Fruit fly (Drosophila melanogaster) whole organism, embryonic: ENCODE measurements around the gene CG12075.
A peak's percentile ranks its signal among the peaks of the same experiment; 100 is the strongest.

ENCODE experiments used
- Aef1 ChIP-seq: fragments of 200-800 bp; sonication (Bioruptor generic); IDR thresholded peaks from 3 replicates; pipeline ENCODE4 v1.3.6; 2022; ENCODE audit warnings: missing biosample characterization, missing genetic modification characterization
- Atf3 ChIP-seq: fragments of 200-800 bp; sonication (Bioruptor generic); optimal IDR thresholded peaks from 3 replicates; lab custom pipeline; 2016; ENCODE audit warnings: missing biosample characterization, missing genetic modification characterization
- Atf6 ChIP-seq: fragments of 200-800 bp; sonication (Bioruptor generic); IDR thresholded peaks from 2 replicates; pipeline ENCODE4 v1.3.6; 2022; ENCODE audit warnings: missing biosample characterization, missing genetic modification characterization
- CG10274 ChIP-seq: fragments of 200-800 bp; sonication (Bioruptor generic); optimal IDR thresholded peaks from 3 replicates; lab custom pipeline; 2017; ENCODE audit warnings: missing biosample characterization, mild to moderate bottlenecking, missing genetic modification characterization
- CG10321 ChIP-seq: fragments of 200-800 bp; sonication (Bioruptor generic); IDR thresholded peaks from 2 replicates; pipeline ENCODE4 v1.3.6; 2022; ENCODE audit warnings: missing biosample characterization, missing genetic modification characterization
- CG10366 ChIP-seq: fragments of 200-800 bp; sonication (Bioruptor generic); IDR thresholded peaks from 2 replicates; pipeline ENCODE4 v1.3.6; 2022; ENCODE audit warnings: missing biosample characterization, missing genetic modification characterization
- CG10959 ChIP-seq: fragments of 200-800 bp; sonication (Bioruptor generic); IDR thresholded peaks from 2 replicates; pipeline ENCODE4 v1.3.6; 2022; ENCODE audit warnings: missing biosample characterization, missing genetic modification characterization
- CG11085 ChIP-seq: fragments of 200-800 bp; sonication (Bioruptor generic); IDR thresholded peaks from 2 replicates; pipeline ENCODE4 v1.3.6; 2022; ENCODE audit warnings: missing biosample characterization, missing genetic modification characterization
- CG11560 ChIP-seq: fragments of 200-800 bp; sonication (Bioruptor generic); IDR thresholded peaks from 3 replicates; pipeline ENCODE4 v1.3.6; 2022; ENCODE audit warnings: missing biosample characterization, missing genetic modification characterization
- CG11695 ChIP-seq: fragments of 200-800 bp; sonication (Bioruptor generic); IDR thresholded peaks from 3 replicates; pipeline ENCODE4 v1.3.6; 2022; ENCODE audit warnings: missing biosample characterization, missing genetic modification characterization
- CG14014 ChIP-seq: fragments of 200-800 bp; sonication (Bioruptor generic); IDR thresholded peaks from 2 replicates; pipeline ENCODE4 v1.3.6; 2022; ENCODE audit warnings: missing biosample characterization, missing genetic modification characterization
- CG14667 ChIP-seq: fragments of 200-800 bp; sonication (Bioruptor generic); IDR thresholded peaks from 2 replicates; pipeline ENCODE4 v1.3.6; 2022; ENCODE audit warnings: missing biosample characterization, missing genetic modification characterization
- CG14860 ChIP-seq: fragments of 200-800 bp; sonication (Bioruptor generic); IDR thresholded peaks from 3 replicates; pipeline ENCODE4 v1.3.6; 2022; ENCODE audit warnings: missing biosample characterization, missing genetic modification characterization; ENCODE audit not compliant: partially characterized antibody
- CG15269 ChIP-seq: fragments of 200-800 bp; sonication (Bioruptor generic); optimal IDR thresholded peaks from 2 replicates; lab custom pipeline; 2018; ENCODE audit warnings: missing biosample characterization, mild to moderate bottlenecking, missing genetic modification characterization, moderate library complexity
- CG15696 ChIP-seq: fragments of 200-800 bp; sonication (Bioruptor generic); optimal IDR thresholded peaks from 2 replicates; lab custom pipeline; 2019; ENCODE audit warnings: missing biosample characterization, mild to moderate bottlenecking, missing genetic modification characterization, moderate library complexity
- CG1647 ChIP-seq: fragments of 200-800 bp; sonication (Bioruptor generic); optimal IDR thresholded peaks from 3 replicates; lab custom pipeline; 2016; ENCODE audit warnings: missing biosample characterization, missing genetic modification characterization
- CG17385 ChIP-seq: fragments of 200-800 bp; sonication (Bioruptor generic); optimal IDR thresholded peaks from 3 replicates; lab custom pipeline; 2018; ENCODE audit warnings: missing biosample characterization, mild to moderate bottlenecking, missing genetic modification characterization
- CG18619 ChIP-seq: fragments of 200-800 bp; sonication (Bioruptor generic); optimal IDR thresholded peaks from 3 replicates; lab custom pipeline; 2017; ENCODE audit warnings: missing biosample characterization, mild to moderate bottlenecking, missing genetic modification characterization
- CG18764 ChIP-seq: fragments of 200-800 bp; sonication (Bioruptor generic); optimal IDR thresholded peaks from 3 replicates; lab custom pipeline; 2016; ENCODE audit warnings: missing biosample characterization, missing genetic modification characterization
- CG2120 ChIP-seq: fragments of 200-800 bp; sonication (Bioruptor generic); optimal IDR thresholded peaks from 3 replicates; lab custom pipeline; 2016; ENCODE audit warnings: missing biosample characterization, missing genetic modification characterization
- CG2199 ChIP-seq: fragments of 200-800 bp; sonication (Bioruptor generic); IDR thresholded peaks from 3 replicates; pipeline ENCODE4 v1.3.6; 2022; ENCODE audit warnings: missing biosample characterization, missing genetic modification characterization
- CG2712 ChIP-seq: fragments of 200-800 bp; optimal IDR thresholded peaks from 3 replicates; lab custom pipeline; 2019; ENCODE audit warnings: missing biosample characterization, mild to moderate bottlenecking, missing genetic modification characterization, moderate library complexity
- CG3065 ChIP-seq: fragments of 200-800 bp; sonication (Bioruptor generic); optimal IDR thresholded peaks from 2 replicates; lab custom pipeline; 2016; ENCODE audit warnings: missing biosample characterization, missing genetic modification characterization
- CG3163 ChIP-seq: fragments of 200-800 bp; sonication (Bioruptor generic); optimal IDR thresholded peaks from 3 replicates; lab custom pipeline; 2016; ENCODE audit warnings: missing biosample characterization, missing genetic modification characterization
- CG3407 ChIP-seq: fragments of 200-800 bp; sonication (Bioruptor generic); optimal IDR thresholded peaks from 2 replicates; lab custom pipeline; 2018; ENCODE audit warnings: missing biosample characterization, mild to moderate bottlenecking, missing genetic modification characterization
- CG5180 ChIP-seq: fragments of 200-800 bp; sonication (Bioruptor generic); optimal IDR thresholded peaks from 3 replicates; lab custom pipeline; 2017; ENCODE audit warnings: missing biosample characterization, missing genetic modification characterization, mild to moderate bottlenecking, moderate library complexity, missing genetic modification reagents
- CG8290 ChIP-seq, 3 experiments: fragments of 200-800 bp; sonication (Bioruptor generic); optimal IDR thresholded peaks; 2 replicates each; lab custom pipeline; 2016 to 2019; ENCODE audit warnings: missing biosample characterization in 3 of 3, missing genetic modification characterization in 3 of 3, mild to moderate bottlenecking in 2 of 3, moderate library complexity in 1 of 3
- Camta ChIP-seq: fragments of 200-800 bp; sonication (Bioruptor generic); optimal IDR thresholded peaks from 2 replicates; lab custom pipeline; 2016; ENCODE audit warnings: missing biosample characterization, missing genetic modification characterization
- Elba2 ChIP-seq: fragments of 200-800 bp; sonication (Bioruptor generic); optimal IDR thresholded peaks from 3 replicates; lab custom pipeline; 2016; ENCODE audit warnings: missing biosample characterization, missing genetic modification characterization
- HHEX ChIP-seq: fragments of 200-800 bp; sonication (Bioruptor generic); optimal IDR thresholded peaks from 3 replicates; lab custom pipeline; 2017; ENCODE audit warnings: missing biosample characterization, mild to moderate bottlenecking, missing genetic modification characterization, missing genetic modification reagents
- Mad ChIP-seq: fragments of 200-800 bp; sonication (Bioruptor generic); optimal IDR thresholded peaks from 2 replicates; lab custom pipeline; 2016; ENCODE audit warnings: missing biosample characterization, missing genetic modification characterization
- Oaz ChIP-seq: fragments of 200-800 bp; sonication (Bioruptor generic); IDR thresholded peaks from 2 replicates; pipeline ENCODE4 v1.3.6; 2022; ENCODE audit warnings: missing biosample characterization, missing genetic modification characterization
- Pdp1 ChIP-seq, 2 experiments: fragments of 200-800 bp; sonication (Bioruptor generic); optimal IDR thresholded peaks; 3 replicates each; lab custom pipeline; 2016; ENCODE audit warnings: missing biosample characterization in 2 of 2, missing genetic modification characterization in 2 of 2, mild to moderate bottlenecking in 1 of 2, moderate library complexity in 1 of 2
- Taf1 ChIP-seq: fragments of 200-800 bp; sonication (Bioruptor generic); IDR thresholded peaks from 2 replicates; pipeline ENCODE4 v1.3.6; 2022; ENCODE audit warnings: missing biosample characterization, missing genetic modification characterization
- ac ChIP-seq: fragments of 200-800 bp; sonication (Bioruptor generic); optimal IDR thresholded peaks from 3 replicates; lab custom pipeline; 2017; ENCODE audit warnings: missing biosample characterization, mild to moderate bottlenecking, missing genetic modification characterization
- bsh ChIP-seq, 2 experiments: fragments of 200-800 bp; sonication (Bioruptor generic); optimal IDR thresholded peaks; 2 replicates each; lab custom pipeline; 2017 to 2018; ENCODE audit warnings: mild to moderate bottlenecking in 2 of 2, missing biosample characterization in 2 of 2, missing genetic modification characterization in 2 of 2, moderate library complexity in 1 of 2
- caup ChIP-seq: fragments of 200-800 bp; sonication (Bioruptor generic); optimal IDR thresholded peaks from 3 replicates; lab custom pipeline; 2017; ENCODE audit warnings: missing biosample characterization, mild to moderate bottlenecking, missing genetic modification characterization, moderate library complexity; ENCODE audit not compliant: severe bottlenecking
- chif ChIP-seq, 2 experiments: fragments of 200-800 bp; sonication (Bioruptor generic); optimal IDR thresholded peaks; 3 replicates each; lab custom pipeline; 2016; ENCODE audit warnings: missing biosample characterization in 2 of 2, missing genetic modification characterization in 2 of 2
- dan ChIP-seq: fragments of 200-800 bp; sonication (Bioruptor generic); IDR thresholded peaks from 2 replicates; pipeline ENCODE4 v1.3.6; 2022; ENCODE audit warnings: missing biosample characterization, missing genetic modification characterization
- dpn ChIP-seq, 2 experiments: fragments of 200-800 bp; sonication (Bioruptor generic); optimal IDR thresholded peaks; 3 replicates each; lab custom pipeline; 2016; ENCODE audit warnings: missing biosample characterization in 2 of 2, missing genetic modification characterization in 2 of 2
- grau ChIP-seq: fragments of 200-800 bp; optimal IDR thresholded peaks from 3 replicates; lab custom pipeline; 2019; ENCODE audit warnings: missing biosample characterization, mild to moderate bottlenecking, missing genetic modification characterization, moderate library complexity
- gro ChIP-seq: fragments of 200-800 bp; sonication (Bioruptor generic); optimal IDR thresholded peaks from 2 replicates; lab custom pipeline; 2016; ENCODE audit warnings: missing biosample characterization, missing genetic modification characterization
- her ChIP-seq: fragments of 200-800 bp; sonication (Bioruptor generic); optimal IDR thresholded peaks from 2 replicates; lab custom pipeline; 2016; ENCODE audit warnings: missing biosample characterization, missing genetic modification characterization
- maf-S ChIP-seq: fragments of 200-800 bp; sonication (Bioruptor generic); optimal IDR thresholded peaks from 2 replicates; lab custom pipeline; 2016; ENCODE audit warnings: missing biosample characterization, missing genetic modification characterization
- mam ChIP-seq: fragments of 200-800 bp; sonication (Bioruptor generic); optimal IDR thresholded peaks from 3 replicates; lab custom pipeline; 2016; ENCODE audit warnings: missing biosample characterization, missing genetic modification characterization
- nerfin-2 ChIP-seq: fragments of 200-800 bp; sonication (Bioruptor generic); IDR thresholded peaks from 2 replicates; pipeline ENCODE4 v1.3.6; 2022; ENCODE audit warnings: missing biosample characterization, missing genetic modification characterization; ENCODE audit not compliant: partially characterized antibody
- ssp ChIP-seq: fragments of 200-800 bp; sonication (Bioruptor generic); IDR thresholded peaks from 2 replicates; pipeline ENCODE4 v1.3.6; 2022; ENCODE audit warnings: missing biosample characterization, missing genetic modification characterization
- trem ChIP-seq: fragments of 200-800 bp; optimal IDR thresholded peaks from 3 replicates; lab custom pipeline; 2019; ENCODE audit warnings: missing biosample characterization, mild to moderate bottlenecking, missing genetic modification characterization, moderate library complexity
- yki ChIP-seq: fragments of >200 bp; optimal IDR thresholded peaks from 3 replicates; lab custom pipeline; 2018
- zen2 ChIP-seq: fragments of 200-800 bp; sonication (Bioruptor generic); IDR thresholded peaks from 3 replicates; pipeline ENCODE4 v1.3.6; 2022; ENCODE audit warnings: missing biosample characterization, missing genetic modification characterization; ENCODE audit not compliant: partially characterized antibody

Gene CG12075

dm6 chrX:8897859-8898427 lies 59.8 kb downstream of the CG12075 start, which contains the start of gene Moe (continued):
- TF ChIP-seq CG1647 (peak; percentile 42), Atf3 (GFP tag; lab: Kevin White, UChicago) (peak; percentile 15), CG17385 (GFP tag; lab: Kevin White, UChicago) (no peak), chif (GFP tag; optimal IDR thresholded peaks at IDR 0.05; lab: Kevin White, UChicago) (peak; percentile 17 to 44), CG18619 (GFP tag; lab: Kevin White, UChicago) (no peak), Aef1 (GFP tag; lab: Robert Waterston, UW) (peak; percentile 37; the same call in 1 of the 3 replicates), CG3065 (GFP tag; lab: Kevin White, UChicago) (no peak), CG2712 (tag; lab: Kevin White, UChicago) (peak; percentile 51), dpn (GFP tag; optimal IDR thresholded peaks at IDR 0.05; lab: Kevin White, UChicago) (peak; percentile 66 to 72), zen2 (GFP tag; lab: Robert Waterston, UW) (peak; percentile 51; the same call in 1 of the 3 replicates), HHEX (GFP tag; lab: Kevin White, UChicago) (no peak), yki (no peak), Mad (GFP tag; lab: Kevin White, UChicago) (peak; percentile 37), CG2120 (GFP tag; lab: Kevin White, UChicago) (peak; percentile 81), bsh (GFP tag; optimal IDR thresholded peaks at IDR 0.05; lab: Kevin White, UChicago) (peak in 1 of 2 experiments; percentile 78), CG11085 (GFP tag; lab: Robert Waterston, UW) (peak; percentile 57), CG8290 (GFP tag; optimal IDR thresholded peaks at IDR 0.05; lab: Kevin White, UChicago) (peak; percentile 12), CG8290 (tag; optimal IDR thresholded peaks at IDR 0.05; lab: Kevin White, UChicago) (peak in 1 of 2 experiments; percentile 16), Oaz (GFP tag; lab: Robert Waterston, UW) (no peak), CG2199 (GFP tag; lab: Robert Waterston, UW) (no peak), CG15696 (tag; lab: Kevin White, UChicago) (peak; percentile 24), Pdp1 (GFP tag; optimal IDR thresholded peaks at IDR 0.05; lab: Kevin White, UChicago) (peak; percentile 60 to 71), CG11695 (no peak), dan (no peak), Taf1 (GFP tag; lab: Robert Waterston, UW) (no peak), Camta (GFP tag; lab: Kevin White, UChicago) (peak; percentile 54), CG10366 (GFP tag; lab: Robert Waterston, UW) (peak; percentile 29; the same call in 1 of the 2 replicates), CG18764 (GFP tag; lab: Kevin White, UChicago) (peak; percentile 11), her (GFP tag; lab: Kevin White, UChicago) (peak; percentile 51), CG11560 (no peak), Atf6 (GFP tag; lab: Robert Waterston, UW) (peak; percentile 36; the same call in 1 of the 2 replicates), CG10959 (GFP tag; lab: Robert Waterston, UW) (no peak), CG14860 (peak; percentile 60; the same call in 2 of the 3 replicates), Elba2 (no peak), grau (tag; lab: Kevin White, UChicago) (peak; percentile 39), mam (GFP tag; lab: Kevin White, UChicago) (peak; percentile 72), CG15269 (tag; lab: Kevin White, UChicago) (peak; percentile 36), CG14667 (GFP tag; lab: Robert Waterston, UW) (0 out of 2 replicates have a peak, but pooled peaks have one; percentile 24), CG10274 (GFP tag; lab: Kevin White, UChicago) (no peak), CG5180 (GFP tag; lab: Kevin White, UChicago) (no peak), ac (GFP tag; lab: Kevin White, UChicago) (no peak), gro (GFP tag; lab: Kevin White, UChicago) (peak; percentile 58), maf-S (peak; percentile 64), CG10321 (GFP tag; lab: Robert Waterston, UW) (no peak), CG14014 (GFP tag; lab: Robert Waterston, UW) (0 out of 2 replicates have a peak, but pooled peaks have one; percentile 7), trem (peak; percentile 48), ssp (GFP tag; lab: Robert Waterston, UW) (no peak), nerfin-2 (GFP tag; lab: Robert Waterston, UW) (peak; percentile 40; the same call in 1 of the 2 replicates), CG3407 (GFP tag; lab: Kevin White, UChicago) (no peak), caup (peak; percentile 44), CG3163 (GFP tag; lab: Kevin White, UChicago) (peak; percentile 51)
